Fruit fly (Drosophila melanogaster) whole organism, embryonic: ENCODE results near the gene dunk.
"Not testable (repeated sequence)": the region's sequence is repeated elsewhere in the genome, so short reads cannot be mapped to it uniquely, and the experiment has no call there.

ENCODE experiments used
- CG18476 ChIP-seq: fragments of 200-800 bp; sonication (Bioruptor generic); optimal IDR thresholded peaks from 2 replicates; lab custom pipeline; 2016; ENCODE audit warnings: missing biosample characterization, mild to moderate bottlenecking, missing genetic modification characterization
- CG3726 ChIP-seq: fragments of 200-800 bp; sonication (Bioruptor generic); IDR thresholded peaks from 3 replicates; pipeline ENCODE4, ENCODE4 v1.3.6; 2022; ENCODE audit warnings: missing biosample characterization, missing genetic modification characterization
- maf-S ChIP-seq: fragments of 200-800 bp; sonication (Bioruptor generic); optimal IDR thresholded peaks from 2 replicates; lab custom pipeline; 2016; ENCODE audit warnings: missing biosample characterization, missing genetic modification characterization
- zfh2 ChIP-seq: fragments of 200-800 bp; sonication (Bioruptor generic); optimal IDR thresholded peaks from 2 replicates; lab custom pipeline; 2016; ENCODE audit warnings: missing biosample characterization, missing genetic modification characterization

dm6 chr2L:22114441-22114840 lies 37.0 kb upstream of the dunk start:
- not testable (repeated sequence) for TF ChIP-seq maf-S (GFP tag; lab: Kevin White, UChicago); CG18476 (GFP tag; lab: Kevin White, UChicago); CG3726 (GFP tag; lab: Robert Waterston, UW); zfh2 (GFP tag; lab: Kevin White, UChicago)
